Worm (Caenorhabditis elegans) whole organism, L2 larva: ENCODE data around the gene sem-5.

Source experiments
- C34F6.9 ChIP-seq: fragments of 150-350 bp; optimal IDR thresholded peaks from 2 replicates; lab custom pipeline; 2014; ENCODE audit warnings: missing biosample characterization, missing genetic modification characterization
- F13H6.1 ChIP-seq: sonication (generic microtip); optimal IDR thresholded peaks from 2 replicates; lab custom pipeline; 2016; ENCODE audit warnings: missing genetic modification characterization, missing compliant biosample characterization
- R02D3.7 ChIP-seq: fragments of 150-350 bp; optimal IDR thresholded peaks from 2 replicates; lab custom pipeline; 2014; ENCODE audit warnings: missing biosample characterization, missing genetic modification characterization
- Y55F3AM.14 ChIP-seq: fragments of 200-800 bp; sonication (Bioruptor generic); optimal IDR thresholded peaks from 2 replicates; lab custom pipeline; 2018; ENCODE audit warnings: mild to moderate bottlenecking, missing genetic modification characterization, missing compliant biosample characterization
- ZK546.5 ChIP-seq: sonication (generic microtip); optimal IDR thresholded peaks from 2 replicates; lab custom pipeline; 2017; ENCODE audit warnings: missing biosample characterization, missing genetic modification characterization
- alr-1 ChIP-seq: fragments of 150-350 bp; optimal IDR thresholded peaks from 2 replicates; lab custom pipeline; 2014; ENCODE audit warnings: missing biosample characterization, missing genetic modification characterization
- aly-2 ChIP-seq: fragments of 150-350 bp; optimal IDR thresholded peaks from 2 replicates; lab custom pipeline; 2014; ENCODE audit warnings: missing biosample characterization, missing genetic modification characterization
- ama-1 ChIP-seq: fragments of 150-350 bp; optimal IDR thresholded peaks from 2 replicates; lab custom pipeline; 2018; ENCODE audit warnings: inconsistent platforms
- blmp-1 ChIP-seq: sonication (generic microtip); optimal IDR thresholded peaks from 2 replicates; lab custom pipeline; 2017; ENCODE audit warnings: missing genetic modification characterization, mild to moderate bottlenecking, missing compliant biosample characterization, antibody characterized with exemption, moderate library complexity; ENCODE audit not compliant: insufficient read depth
- ceh-16 ChIP-seq: fragments of 150-350 bp; optimal IDR thresholded peaks from 2 replicates; lab custom pipeline; 2014; ENCODE audit warnings: missing biosample characterization, missing genetic modification characterization
- ceh-82 ChIP-seq: fragments of 150-350 bp; optimal IDR thresholded peaks from 2 replicates; lab custom pipeline; 2014; ENCODE audit warnings: missing biosample characterization, missing genetic modification characterization
- crh-2 ChIP-seq: sonication (generic microtip); optimal IDR thresholded peaks from 2 replicates; lab custom pipeline; 2017; ENCODE audit warnings: missing biosample characterization, missing genetic modification characterization
- dmd-4 ChIP-seq: sonication (generic microtip); optimal IDR thresholded peaks from 2 replicates; lab custom pipeline; 2017; ENCODE audit warnings: missing biosample characterization, missing genetic modification characterization
- egl-27 ChIP-seq: sonication (generic microtip); optimal IDR thresholded peaks from 3 replicates; lab custom pipeline; 2017; ENCODE audit warnings: missing biosample characterization, missing genetic modification reagents, missing genetic modification characterization
- elt-1 ChIP-seq: fragments of 150-350 bp; optimal IDR thresholded peaks from 2 replicates; lab custom pipeline; 2014; ENCODE audit warnings: missing biosample characterization, missing genetic modification characterization
- elt-3 ChIP-seq: sonication (generic microtip); optimal IDR thresholded peaks from 2 replicates; lab custom pipeline; 2017; ENCODE audit warnings: missing biosample characterization, missing genetic modification characterization
- fos-1 ChIP-seq: fragments of 150-350 bp; optimal IDR thresholded peaks from 2 replicates; lab custom pipeline; 2014; ENCODE audit warnings: missing biosample characterization, missing genetic modification characterization
- gmeb-1 ChIP-seq: fragments of 150-350 bp; optimal IDR thresholded peaks from 2 replicates; lab custom pipeline; 2014; ENCODE audit warnings: missing biosample characterization, missing genetic modification characterization
- lin-11 ChIP-seq: fragments of 150-350 bp; sonication (generic microtip); optimal IDR thresholded peaks from 2 replicates; lab custom pipeline; 2014; ENCODE audit warnings: missing biosample characterization, missing genetic modification characterization, inconsistent platforms, mixed read lengths
- lin-13 ChIP-seq: fragments of 150-350 bp; optimal IDR thresholded peaks from 2 replicates; lab custom pipeline; 2014; ENCODE audit warnings: missing biosample characterization, missing genetic modification reagents, missing genetic modification characterization
- lin-39 ChIP-seq: fragments of 150-350 bp; optimal IDR thresholded peaks from 2 replicates; lab custom pipeline; 2014; ENCODE audit warnings: missing biosample characterization, missing genetic modification reagents, missing genetic modification characterization
- lsy-2 ChIP-seq, 2 experiments: fragments of 150-350 bp in 1 of 2; sonication (generic microtip) in 1 of 2; optimal IDR thresholded peaks; 2 replicates each; lab custom pipeline; 2014 to 2017; ENCODE audit warnings: missing biosample characterization in 2 of 2, missing genetic modification characterization in 2 of 2
- mab-5 ChIP-seq: fragments of 150-350 bp; optimal IDR thresholded peaks from 2 replicates; lab custom pipeline; 2014; ENCODE audit warnings: missing biosample characterization, missing genetic modification characterization
- mbf-1 ChIP-seq: sonication (generic microtip); optimal IDR thresholded peaks from 2 replicates; lab custom pipeline; 2017; ENCODE audit warnings: missing biosample characterization, missing genetic modification characterization
- mdl-1 ChIP-seq, 2 experiments: fragments of 150-350 bp in 1 of 2; sonication (generic microtip) in 1 of 2; optimal IDR thresholded peaks; 2 replicates each; lab custom pipeline; 2017; ENCODE audit warnings: missing biosample characterization in 2 of 2, missing genetic modification characterization in 2 of 2
- nhr-10 ChIP-seq: sonication (generic microtip); optimal IDR thresholded peaks from 2 replicates; lab custom pipeline; 2017; ENCODE audit warnings: missing biosample characterization, missing genetic modification characterization
- nhr-11 ChIP-seq: fragments of 150-350 bp; optimal IDR thresholded peaks from 2 replicates; lab custom pipeline; 2014; ENCODE audit warnings: missing biosample characterization, missing genetic modification characterization
- nhr-12 ChIP-seq: fragments of 150-350 bp; optimal IDR thresholded peaks from 2 replicates; lab custom pipeline; 2014; ENCODE audit warnings: missing biosample characterization, missing genetic modification characterization
- nhr-129 ChIP-seq: fragments of 150-350 bp; optimal IDR thresholded peaks from 2 replicates; lab custom pipeline; 2014; ENCODE audit warnings: missing biosample characterization, missing genetic modification characterization
- nhr-21 ChIP-seq: fragments of 150-350 bp; optimal IDR thresholded peaks from 2 replicates; lab custom pipeline; 2014; ENCODE audit warnings: missing biosample characterization, missing genetic modification characterization
- nhr-23 ChIP-seq: fragments of 150-350 bp; optimal IDR thresholded peaks from 2 replicates; lab custom pipeline; 2014; ENCODE audit warnings: missing biosample characterization, missing genetic modification reagents, missing genetic modification characterization
- nhr-237 ChIP-seq: fragments of 150-350 bp; optimal IDR thresholded peaks from 2 replicates; lab custom pipeline; 2014; ENCODE audit warnings: missing biosample characterization, missing genetic modification characterization
- nhr-25 ChIP-seq: fragments of 150-350 bp; sonication (generic microtip); optimal IDR thresholded peaks from 3 replicates; lab custom pipeline; 2014; ENCODE audit warnings: missing biosample characterization, missing genetic modification characterization
- nhr-6 ChIP-seq: fragments of 150-350 bp; optimal IDR thresholded peaks from 2 replicates; lab custom pipeline; 2014; ENCODE audit warnings: missing biosample characterization, missing genetic modification characterization
- nhr-77 ChIP-seq: fragments of 150-350 bp; optimal IDR thresholded peaks from 2 replicates; lab custom pipeline; 2014; ENCODE audit warnings: missing biosample characterization, missing genetic modification characterization
- peb-1 ChIP-seq: fragments of 150-350 bp; optimal IDR thresholded peaks from 2 replicates; lab custom pipeline; 2014; ENCODE audit warnings: missing biosample characterization, missing genetic modification characterization
- sem-4 ChIP-seq: fragments of 150-350 bp; optimal IDR thresholded peaks from 2 replicates; lab custom pipeline; 2014; ENCODE audit warnings: missing biosample characterization, missing genetic modification reagents, missing genetic modification characterization
- skn-1 ChIP-seq: sonication (generic microtip); optimal IDR thresholded peaks from 2 replicates; lab custom pipeline; 2017; ENCODE audit warnings: missing biosample characterization, missing genetic modification characterization
- sma-3 ChIP-seq: sonication (generic microtip); optimal IDR thresholded peaks from 2 replicates; lab custom pipeline; 2016; ENCODE audit warnings: missing genetic modification reagents, missing genetic modification characterization, missing compliant biosample characterization
- sma-9 ChIP-seq, 2 experiments: fragments of 150-350 bp in 1 of 2; sonication (generic microtip) in 1 of 2; optimal IDR thresholded peaks; 2 replicates each; lab custom pipeline; 2014 to 2016; ENCODE audit warnings: missing genetic modification characterization in 2 of 2, mild to moderate bottlenecking in 1 of 2, missing biosample characterization in 1 of 2, missing compliant biosample characterization in 1 of 2, missing genetic modification reagents in 1 of 2, moderate library complexity in 1 of 2
- snpc-4 ChIP-seq: fragments of 150-350 bp; optimal IDR thresholded peaks from 2 replicates; lab custom pipeline; 2014; ENCODE audit warnings: missing biosample characterization, missing genetic modification characterization
- unc-39 ChIP-seq: fragments of 150-350 bp; optimal IDR thresholded peaks from 2 replicates; lab custom pipeline; 2014; ENCODE audit warnings: missing biosample characterization, missing genetic modification characterization
- unc-55 ChIP-seq: fragments of 150-350 bp; sonication (generic microtip); optimal IDR thresholded peaks from 3 replicates; lab custom pipeline; 2014; ENCODE audit warnings: missing biosample characterization, missing genetic modification reagents, missing genetic modification characterization
- unc-62 ChIP-seq: fragments of 150-350 bp; optimal IDR thresholded peaks from 2 replicates; lab custom pipeline; 2014; ENCODE audit warnings: missing biosample characterization, missing genetic modification reagents, missing genetic modification characterization
- zag-1 ChIP-seq: fragments of 150-350 bp; optimal IDR thresholded peaks from 2 replicates; lab custom pipeline; 2014; ENCODE audit warnings: missing biosample characterization, missing genetic modification characterization
- ztf-1 ChIP-seq: fragments of 200-800 bp; sonication (Bioruptor generic); conservative IDR thresholded peaks from 2 replicates; pipeline ENCODE4 v1.3.6; 2022; ENCODE audit warnings: missing genetic modification characterization, missing compliant biosample characterization
- ztf-11 ChIP-seq: sonication (generic microtip); optimal IDR thresholded peaks from 2 replicates; lab custom pipeline; 2017; ENCODE audit warnings: missing biosample characterization, missing genetic modification characterization
- ztf-4 ChIP-seq: fragments of 150-350 bp; optimal IDR thresholded peaks from 2 replicates; lab custom pipeline; 2014; ENCODE audit warnings: missing biosample characterization, missing genetic modification characterization

Gene sem-5

ce11 chrX:7964022-7964421, 2.5 kb upstream of the sem-5 start:
- TF ChIP-seq nhr-21 (tag; lab: Kevin White, UChicago), result no peak
- TF ChIP-seq R02D3.7, result no peak
- peak; percentile 89 for TF ChIP-seq unc-55 (GFP tag; lab: Kevin White, UChicago)
- TF ChIP-seq nhr-25 (tag; lab: Kevin White, UChicago), result no peak
- no peak for TF ChIP-seq elt-3
- TF ChIP-seq fos-1 (tag; lab: Kevin White, UChicago), result peak; percentile 6
- no peak for TF ChIP-seq unc-39 (tag; lab: Kevin White, UChicago)
- TF ChIP-seq ZK546.5, result no peak
- TF ChIP-seq blmp-1 (tag; lab: Kevin White, UChicago), result no peak
- no peak for TF ChIP-seq nhr-77
- TF ChIP-seq mab-5 (tag; lab: Kevin White, UChicago), result peak; percentile 46

- TF ChIP-seq ceh-82 (tag; lab: Kevin White, UChicago) (no peak), gmeb-1 (tag; lab: Kevin White, UChicago) (peak; percentile 28), C34F6.9 (peak; percentile 34), lsy-2 (tag; optimal IDR thresholded peaks at IDR 0.05; lab: Kevin White, UChicago) (peak in 1 of 2 experiments; percentile 40), unc-55 (GFP tag; lab: Kevin White, UChicago) (peak; percentile 45), Y55F3AM.14 (peak; percentile 18), mab-5 (tag; lab: Kevin White, UChicago) (no peak), elt-1 (tag; lab: Kevin White, UChicago) (no peak), nhr-77 (no peak), snpc-4 (tag; lab: Kevin White, UChicago) (no peak), sma-3 (GFP tag; lab: Kevin White, UChicago) (peak; percentile 25), zag-1 (tag; lab: Kevin White, UChicago) (no peak), nhr-25 (tag; lab: Kevin White, UChicago) (peak; percentile 46), dmd-4 (tag; lab: Kevin White, UChicago) (no peak), ztf-4 (tag; lab: Kevin White, UChicago) (no peak), aly-2 (tag; lab: Kevin White, UChicago) (no peak), egl-27 (tag; lab: Kevin White, UChicago) (peak; percentile 2), R02D3.7 (no peak), unc-62 (no peak), skn-1 (tag; lab: Kevin White, UChicago) (peak; percentile 46), ztf-11 (tag; lab: Kevin White, UChicago) (no peak), nhr-129 (tag; lab: Kevin White, UChicago) (peak; percentile 73), nhr-23 (tag; lab: Kevin White, UChicago) (no peak), ztf-1 (GFP tag; lab: Robert Waterston, UW) (no peak), nhr-10 (peak; percentile 47), crh-2 (tag; lab: Kevin White, UChicago) (peak; percentile 74), fos-1 (tag; lab: Kevin White, UChicago) (peak; percentile 91), unc-39 (tag; lab: Kevin White, UChicago) (no peak), nhr-21 (tag; lab: Kevin White, UChicago) (peak; percentile 49), elt-3 (no peak), nhr-11 (tag; lab: Kevin White, UChicago) (no peak), mdl-1 (tag; optimal IDR thresholded peaks at IDR 0.05; lab: Kevin White, UChicago) (peak in 1 of 2 experiments; percentile 34), peb-1 (tag; lab: Kevin White, UChicago) (no peak), lin-39 (tag; lab: Kevin White, UChicago) (no peak), nhr-12 (no peak), nhr-237 (no peak), sma-9 (GFP tag; optimal IDR thresholded peaks at IDR 0.05; lab: Kevin White, UChicago) (peak; percentile 78), sma-9 (tag; optimal IDR thresholded peaks at IDR 0.05; lab: Kevin White, UChicago) (no peak), ceh-16 (tag; lab: Kevin White, UChicago) (no peak), alr-1 (tag; lab: Kevin White, UChicago) (no peak), blmp-1 (tag; lab: Kevin White, UChicago) (no peak), nhr-6 (tag; lab: Kevin White, UChicago) (no peak), ama-1 (no peak), sem-4 (tag; lab: Kevin White, UChicago) (no peak), lin-11 (tag; lab: Kevin White, UChicago) (no peak), ZK546.5 (no peak), F13H6.1 (tag; lab: Kevin White, UChicago) (peak; percentile 82), lin-13 (GFP tag; lab: Kevin White, UChicago) (no peak), mbf-1 (tag; lab: Kevin White, UChicago) (no peak)
These were observed 548 bp upstream of the sem-5 start for ce11 chrX:7962056-7962485.
